Worm (Caenorhabditis elegans): ENCODE measurements around the gene tac-1.

DNA sequence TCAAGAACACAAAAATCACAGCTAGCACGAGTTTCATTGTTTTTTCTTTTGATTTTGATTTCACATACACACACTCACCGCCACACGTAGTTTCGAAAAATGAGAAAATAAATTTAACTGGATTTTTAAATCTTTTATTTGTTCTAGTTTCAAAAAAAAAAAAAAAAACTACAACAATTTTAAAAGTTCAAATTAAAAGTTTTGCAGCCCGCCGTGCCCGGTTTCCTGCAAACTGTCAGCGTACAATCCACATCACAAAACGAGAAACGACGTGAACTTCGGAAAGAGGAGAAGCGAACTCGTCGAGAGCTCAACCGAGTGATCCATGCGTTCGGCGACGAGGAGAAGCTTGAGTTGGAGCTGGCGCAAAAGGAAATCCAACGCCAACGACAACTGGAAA, 4.0 kb upstream of the tac-1 start, which contains the start of gene Y54E2A.5:
- TF ChIP-seq bed-2 (GFP tag; IDR thresholded peaks at IDR 0.05) (no peak), hmg-1.2 (GFP tag; IDR thresholded peaks at IDR 0.05) (no peak), F39B2.1 (GFP tag; IDR thresholded peaks at IDR 0.05) (no peak), F23B12.7 (tag; optimal IDR thresholded peaks at IDR 0.05; ENCODE audit: insufficient read depth) (no peak), ama-1 (optimal IDR thresholded peaks at IDR 0.05) (no peak), ama-1 (GFP tag; optimal IDR thresholded peaks at IDR 0.05) (no peak), snpc-1.1 (tag; optimal IDR thresholded peaks at IDR 0.05; ENCODE audit: insufficient read depth) (no peak), B0336.3 (GFP tag; IDR thresholded peaks at IDR 0.05) (no peak), nfya-2 (GFP tag; IDR thresholded peaks at IDR 0.05) (no peak), pha-4 (tag; optimal IDR thresholded peaks at IDR 0.05) (no peak)
